Worm (Caenorhabditis elegans): ENCODE data around the gene ncx-7.

- TF ChIP-seq T07F8.4 (tag; optimal IDR thresholded peaks at IDR 0.05) (no peak), F10E7.11 (tag; optimal IDR thresholded peaks at IDR 0.05) (no peak), tlf-1 (GFP tag; optimal IDR thresholded peaks at IDR 0.05) (no peak), hlh-26 (GFP tag; conservative IDR thresholded peaks at IDR 0.05) (no peak), nhr-80 (tag; optimal IDR thresholded peaks at IDR 0.05) (no peak), F22D6.2 (tag; optimal IDR thresholded peaks at IDR 0.05) (no peak), snpc-1.3 (tag; optimal IDR thresholded peaks at IDR 0.05; ENCODE audit: insufficient read depth) (no peak), ceh-27 (GFP tag; optimal IDR thresholded peaks at IDR 0.05) (no peak), sptf-2 (GFP tag; optimal IDR thresholded peaks at IDR 0.05) (no peak), atf-7 (tag; optimal IDR thresholded peaks at IDR 0.05) (no peak), akir-1 (GFP tag; optimal IDR thresholded peaks at IDR 0.05) (no peak), let-526 (GFP tag; IDR thresholded peaks at IDR 0.05) (no peak)
Measured at ce11 chrIII:9747133-9747532, 27.0 kb upstream of the ncx-7 start, which contains the start of the genes iff-1 and cdk-1.

Measured in whole organism, young adult.